2 fruit fly cellular contexts compared by ENCODE assay signal in genomic region chrX:3574306-3574705, dm6.
TF ChIP-seq lines count a peak whose summit lies in the region.

TSS of gene AstA-R1 (plus strand) at chrX:3574536.

- TF ChIP-seq CTCF in whole organism, embryonic (GFP tag; optimal IDR thresholded peaks at IDR 0.05; lab: Kevin White, UChicago): no peak

TF ChIP-seq in whole organism, embryonic, 481 proteins besides CTCF, POLR2A, EP300 and RAD21:
- TF ChIP-seq Deaf1 (tag; optimal IDR thresholded peaks at IDR 0.05; lab: Kevin White, UChicago) (peak; percentile 87), CG14710 (tag; optimal IDR thresholded peaks at IDR 0.05; lab: Kevin White, UChicago) (no peak), CG12071 (GFP tag; optimal IDR thresholded peaks at IDR 0.05; lab: Kevin White, UChicago) (no peak), CG11504 (tag; optimal IDR thresholded peaks at IDR 0.05; lab: Kevin White, UChicago) (peak; percentile 6), CG18599 (GFP tag; optimal IDR thresholded peaks at IDR 0.05; lab: Kevin White, UChicago) (peak; percentile 20), slbo (GFP tag; IDR thresholded peaks at IDR 0.05; lab: Robert Waterston, UW) (0 out of 2 replicates have a peak, but pooled peaks have one; percentile 14), z (GFP tag; IDR thresholded peaks at IDR 0.05; lab: Robert Waterston, UW) (peak; percentile 54; the same call in 1 of the 3 replicates), CG7556 (GFP tag; optimal IDR thresholded peaks at IDR 0.05; lab: Kevin White, UChicago) (peak; percentile 16)

TF ChIP-seq in whole organism, prepupa, 60 proteins besides CTCF, POLR2A, EP300 and RAD21:
- TF ChIP-seq svp (GFP tag; lab: Kevin White, UChicago): peak; percentile 40
- TF ChIP-seq topi (GFP tag; optimal IDR thresholded peaks at IDR 0.05; lab: Kevin White, UChicago): no peak
- no peak for TF ChIP-seq Sox102F (GFP tag; optimal IDR thresholded peaks at IDR 0.05; lab: Kevin White, UChicago)
- TF ChIP-seq CG3032 (tag; optimal IDR thresholded peaks at IDR 0.05; lab: Kevin White, UChicago): no peak
- TF ChIP-seq OdsH (GFP tag; optimal IDR thresholded peaks at IDR 0.05; lab: Kevin White, UChicago): no peak
- no peak for TF ChIP-seq CG1621 (tag; optimal IDR thresholded peaks at IDR 0.05; lab: Kevin White, UChicago)
- no peak for TF ChIP-seq fkh (GFP tag; optimal IDR thresholded peaks at IDR 0.05; lab: Kevin White, UChicago)
- no peak for TF ChIP-seq CG10669 (GFP tag; optimal IDR thresholded peaks at IDR 0.05; lab: Kevin White, UChicago)
